Fruit fly (Drosophila melanogaster): ENCODE measurements around the gene CG6959.

DNA sequence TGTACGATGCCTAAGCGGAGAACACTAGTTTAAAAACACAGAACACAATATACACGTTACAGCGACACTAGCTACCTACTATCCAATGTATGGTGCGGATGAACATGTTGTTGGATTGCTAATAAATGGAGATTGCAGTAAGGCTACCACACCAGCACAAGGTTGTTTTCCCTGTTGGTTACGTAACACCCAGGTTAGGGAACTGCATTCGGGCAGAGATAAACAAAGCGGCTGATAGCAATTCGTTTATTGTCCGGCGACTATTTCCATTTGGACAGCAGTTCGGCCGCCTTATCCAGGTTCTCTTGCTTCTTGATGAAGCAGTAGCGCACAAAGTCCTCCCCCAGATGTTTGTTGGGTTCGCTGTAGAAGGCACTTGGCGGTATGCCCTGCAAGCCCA lies 49.1 kb downstream of the CG6959 start:
- TF ChIP-seq Dll (optimal IDR thresholded peaks at IDR 0.05) (no peak), psq (optimal IDR thresholded peaks at IDR 0.05) (no peak), usp (GFP tag; optimal IDR thresholded peaks at IDR 0.05) (no peak), pan (optimal IDR thresholded peaks at IDR 0.05) (no peak), CG8478 (optimal IDR thresholded peaks at IDR 0.05) (no peak)

Data from whole organism.